Fruit fly (Drosophila melanogaster) whole organism, embryonic: ENCODE measurements around the gene CG13603.
A peak's percentile ranks its signal among the peaks of the same experiment; 100 is the strongest.

Source experiments
- Ada2b ChIP-seq: fragments of 200-800 bp; sonication (Bioruptor generic); IDR thresholded peaks from 2 replicates; pipeline ENCODE4 v1.3.6; 2022; ENCODE audit warnings: missing biosample characterization, missing genetic modification characterization
- CG12104 ChIP-seq: fragments of 200-800 bp; sonication (Bioruptor generic); optimal IDR thresholded peaks from 3 replicates; lab custom pipeline; 2016; ENCODE audit warnings: missing biosample characterization, missing genetic modification characterization
- CG12219 ChIP-seq: fragments of 200-800 bp; sonication (Bioruptor generic); optimal IDR thresholded peaks from 3 replicates; lab custom pipeline; 2018; ENCODE audit warnings: missing biosample characterization, mild to moderate bottlenecking, missing genetic modification characterization
- CG13424 ChIP-seq: fragments of 200-800 bp; sonication (Bioruptor generic); optimal IDR thresholded peaks from 2 replicates; lab custom pipeline; 2019; ENCODE audit warnings: missing biosample characterization, mild to moderate bottlenecking, missing genetic modification characterization, moderate library complexity
- CG14014 ChIP-seq: fragments of 200-800 bp; sonication (Bioruptor generic); IDR thresholded peaks from 2 replicates; pipeline ENCODE4 v1.3.6; 2022; ENCODE audit warnings: missing biosample characterization, missing genetic modification characterization
- CG15696 ChIP-seq: fragments of 200-800 bp; sonication (Bioruptor generic); optimal IDR thresholded peaks from 2 replicates; lab custom pipeline; 2019; ENCODE audit warnings: missing biosample characterization, mild to moderate bottlenecking, missing genetic modification characterization, moderate library complexity
- CG17328 ChIP-seq: fragments of 200-800 bp; sonication (Bioruptor generic); IDR thresholded peaks from 2 replicates; pipeline ENCODE4 v1.3.6; 2022; ENCODE audit warnings: missing biosample characterization, missing genetic modification characterization
- CG18011 ChIP-seq: fragments of 200-800 bp; sonication (Bioruptor generic); optimal IDR thresholded peaks from 2 replicates; lab custom pipeline; 2017; ENCODE audit warnings: missing biosample characterization, missing genetic modification characterization, mild to moderate bottlenecking, moderate library complexity, missing genotype
- CG34376 ChIP-seq: fragments of 200-800 bp; sonication (Bioruptor generic); optimal IDR thresholded peaks from 2 replicates; lab custom pipeline; 2018; ENCODE audit warnings: missing biosample characterization, mild to moderate bottlenecking, missing genetic modification characterization
- CG5953 ChIP-seq: fragments of 200-800 bp; sonication (Bioruptor generic); IDR thresholded peaks from 2 replicates; pipeline ENCODE4 v1.3.6; 2022; ENCODE audit warnings: missing biosample characterization, missing genetic modification characterization
- E2f1 ChIP-seq: fragments of 200-800 bp; sonication (Bioruptor generic); IDR thresholded peaks from 2 replicates; pipeline ENCODE4 v1.3.6; 2022; ENCODE audit warnings: missing biosample characterization, missing genetic modification characterization
- ERR ChIP-seq: fragments of 200-800 bp; sonication (Bioruptor generic); optimal IDR thresholded peaks from 2 replicates; lab custom pipeline; 2016; ENCODE audit warnings: missing biosample characterization, missing genetic modification characterization
- H2.0 ChIP-seq: fragments of 200-800 bp; sonication (Bioruptor generic); IDR thresholded peaks from 2 replicates; pipeline ENCODE4 v1.3.6; 2022; ENCODE audit warnings: missing biosample characterization, missing genetic modification characterization
- HLH54F ChIP-seq: fragments of 200-800 bp; sonication (Bioruptor generic); optimal IDR thresholded peaks from 3 replicates; lab custom pipeline; 2016; ENCODE audit warnings: missing biosample characterization, missing genetic modification characterization
- Hey ChIP-seq: fragments of 200-800 bp; sonication (Bioruptor generic); optimal IDR thresholded peaks from 3 replicates; lab custom pipeline; 2018; ENCODE audit warnings: missing biosample characterization, mild to moderate bottlenecking, missing genetic modification characterization
- Lpt ChIP-seq: fragments of >200 bp; optimal IDR thresholded peaks from 2 replicates; lab custom pipeline; 2018; ENCODE audit warnings: missing biosample characterization, missing genetic modification characterization
- NFAT ChIP-seq: fragments of 200-800 bp; sonication (Bioruptor generic); IDR thresholded peaks from 2 replicates; pipeline ENCODE4 v1.3.6; 2022; ENCODE audit warnings: missing biosample characterization, missing genetic modification characterization
- NfI ChIP-seq: fragments of 200-800 bp; sonication (Bioruptor generic); optimal IDR thresholded peaks from 3 replicates; lab custom pipeline; 2018; ENCODE audit warnings: missing biosample characterization, mild to moderate bottlenecking, missing genetic modification characterization, moderate library complexity
- Sry-β ChIP-seq: fragments of 200-800 bp; sonication (Bioruptor generic); optimal IDR thresholded peaks from 2 replicates; lab custom pipeline; 2018; ENCODE audit warnings: missing biosample characterization, mild to moderate bottlenecking, missing genetic modification characterization, moderate library complexity
- Sry-δ ChIP-seq: fragments of 200-800 bp; sonication (Bioruptor generic); optimal IDR thresholded peaks from 2 replicates; lab custom pipeline; 2016; ENCODE audit warnings: missing biosample characterization, missing genetic modification characterization
- TFAM ChIP-seq: fragments of 200-800 bp; sonication (Bioruptor generic); optimal IDR thresholded peaks from 2 replicates; lab custom pipeline; 2017; ENCODE audit warnings: missing biosample characterization, missing genetic modification characterization, inconsistent platforms
- ab ChIP-seq: fragments of 200-800 bp; sonication (Bioruptor generic); optimal IDR thresholded peaks from 2 replicates; lab custom pipeline; 2016; ENCODE audit warnings: missing biosample characterization, missing genetic modification characterization
- aop ChIP-seq: fragments of 200-800 bp; sonication (Bioruptor generic); IDR thresholded peaks from 2 replicates; pipeline ENCODE4 v1.3.6; 2022; ENCODE audit warnings: missing biosample characterization, missing genetic modification characterization
- chinmo ChIP-seq: fragments of 200-800 bp; sonication (Bioruptor generic); IDR thresholded peaks from 4 replicates; pipeline ENCODE4 v1.3.6; 2022; ENCODE audit warnings: missing biosample characterization, missing genetic modification characterization; ENCODE audit not compliant: partially characterized antibody
- crc ChIP-seq: fragments of 200-800 bp; sonication (Bioruptor generic); optimal IDR thresholded peaks from 2 replicates; lab custom pipeline; 2016; ENCODE audit warnings: missing biosample characterization, missing genetic modification characterization
- da ChIP-seq: fragments of 200-800 bp; sonication (Bioruptor generic); optimal IDR thresholded peaks from 2 replicates; lab custom pipeline; 2016; ENCODE audit warnings: missing biosample characterization, missing genetic modification characterization
- fd3F ChIP-seq: fragments of 200-800 bp; sonication (Bioruptor generic); optimal IDR thresholded peaks from 2 replicates; lab custom pipeline; 2018; ENCODE audit warnings: missing biosample characterization, mild to moderate bottlenecking, missing genetic modification characterization, moderate library complexity
- gem ChIP-seq: fragments of 200-800 bp; sonication (Bioruptor generic); optimal IDR thresholded peaks from 2 replicates; lab custom pipeline; 2019; ENCODE audit warnings: missing biosample characterization, mild to moderate bottlenecking, missing genetic modification characterization, moderate library complexity
- jigr1 ChIP-seq: fragments of 200-800 bp; sonication (Bioruptor generic); IDR thresholded peaks from 3 replicates; pipeline ENCODE4 v1.3.6; 2022; ENCODE audit warnings: missing biosample characterization, missing genetic modification characterization
- jing ChIP-seq: fragments of 200-800 bp; sonication (Bioruptor generic); optimal IDR thresholded peaks from 2 replicates; lab custom pipeline; 2018; ENCODE audit warnings: missing biosample characterization, mild to moderate bottlenecking, missing genetic modification characterization
- nmo ChIP-seq: fragments of 200-800 bp; sonication (Bioruptor generic); optimal IDR thresholded peaks from 2 replicates; lab custom pipeline; 2018; ENCODE audit warnings: missing biosample characterization, mild to moderate bottlenecking, missing genetic modification characterization, moderate library complexity
- phol ChIP-seq: fragments of 200-800 bp; sonication (Bioruptor generic); optimal IDR thresholded peaks from 3 replicates; lab custom pipeline; 2018; ENCODE audit warnings: missing biosample characterization, mild to moderate bottlenecking, missing genetic modification characterization, moderate library complexity
- ro ChIP-seq: fragments of 200-800 bp; sonication (Bioruptor generic); IDR thresholded peaks from 2 replicates; pipeline ENCODE4 v1.3.6; 2022; ENCODE audit warnings: missing biosample characterization, missing genetic modification characterization
- sc ChIP-seq, 3 experiments: fragments of >200 bp in 2 of 3; fragments of 200-800 bp in 1 of 3; sonication (Bioruptor generic) in 1 of 3; optimal IDR thresholded peaks; 2 replicates in 2 of 3; 3 replicates in 1 of 3; lab custom pipeline; 2017; ENCODE audit warnings: mild to moderate bottlenecking in 1 of 3, missing biosample characterization in 1 of 3, missing genetic modification characterization in 1 of 3, missing genetic modification reagents in 1 of 3
- slou ChIP-seq: fragments of 200-800 bp; sonication (Bioruptor generic); optimal IDR thresholded peaks from 3 replicates; lab custom pipeline; 2016; ENCODE audit warnings: missing biosample characterization, missing genetic modification characterization
- slp2 ChIP-seq: fragments of 200-800 bp; sonication (Bioruptor generic); optimal IDR thresholded peaks from 2 replicates; lab custom pipeline; 2016; ENCODE audit warnings: missing biosample characterization, missing genetic modification characterization
- ssp ChIP-seq: fragments of 200-800 bp; sonication (Bioruptor generic); IDR thresholded peaks from 2 replicates; pipeline ENCODE4 v1.3.6; 2022; ENCODE audit warnings: missing biosample characterization, missing genetic modification characterization
- sug ChIP-seq: fragments of 200-800 bp; optimal IDR thresholded peaks from 2 replicates; lab custom pipeline; 2019; ENCODE audit warnings: missing biosample characterization, mild to moderate bottlenecking, missing genetic modification characterization, moderate library complexity
- tin ChIP-seq: fragments of 200-800 bp; sonication (Bioruptor generic); optimal IDR thresholded peaks from 3 replicates; lab custom pipeline; 2016; ENCODE audit warnings: missing biosample characterization, missing genetic modification characterization
- tup ChIP-seq: fragments of 200-800 bp; sonication (Bioruptor generic); optimal IDR thresholded peaks from 2 replicates; lab custom pipeline; 2016; ENCODE audit warnings: missing biosample characterization, mild to moderate bottlenecking, missing genetic modification characterization, moderate library complexity

CG13603 gene

DNA sequence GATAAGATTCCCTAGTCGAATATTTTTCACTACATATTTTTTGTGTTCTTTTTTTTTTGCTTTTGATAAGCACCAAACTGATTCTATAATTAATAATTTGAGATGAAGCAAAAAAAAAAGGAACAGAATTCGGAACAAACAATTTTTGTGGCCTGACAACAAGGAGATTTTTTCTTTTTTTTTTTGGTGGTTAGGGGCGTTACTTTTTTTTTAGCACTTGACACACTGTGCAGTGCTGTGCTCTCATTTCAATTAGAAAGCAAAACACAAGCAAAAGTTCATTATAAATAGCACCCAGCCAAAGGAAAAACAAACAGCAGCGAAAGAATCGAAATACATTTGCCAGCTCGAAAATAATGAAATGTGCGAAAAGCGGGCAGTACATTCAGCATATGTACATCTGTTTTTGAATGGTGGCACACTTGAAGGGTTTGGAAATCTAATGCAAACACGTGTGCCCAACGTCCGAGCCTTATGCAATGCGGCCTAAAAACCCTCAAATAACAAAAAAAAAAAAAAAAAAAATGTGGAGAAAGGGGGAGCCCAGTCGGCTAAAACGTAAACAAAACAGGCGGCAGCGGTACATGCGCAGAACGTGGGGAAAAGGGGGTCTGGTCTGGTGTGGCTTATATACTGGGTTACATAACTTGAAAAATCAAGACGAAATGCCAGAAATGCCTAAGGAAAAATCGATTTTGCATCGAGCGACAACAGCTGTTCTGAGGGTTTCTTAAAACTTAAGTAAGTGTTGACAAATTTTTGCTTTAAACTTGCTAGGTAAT is 44.5 kb downstream of the CG13603 start (continued):
- peak; percentile 46; the same call in 1 of the 2 replicates for TF ChIP-seq CG17328
- TF ChIP-seq crc (GFP tag; lab: Kevin White, UChicago), result peak; percentile 10
- peak; percentile 24; the same call in 1 of the 2 replicates for TF ChIP-seq E2f1
- no peak for TF ChIP-seq sug (tag; lab: Kevin White, UChicago)
- no peak for TF ChIP-seq CG15696 (tag; lab: Kevin White, UChicago)
- no peak for TF ChIP-seq Lpt (GFP tag; lab: Kevin White, UChicago)
- peak; percentile 30 for TF ChIP-seq ERR (GFP tag; lab: Kevin White, UChicago)
- peak; percentile 46 for TF ChIP-seq NfI (GFP tag; lab: Kevin White, UChicago)
- TF ChIP-seq sc (optimal IDR thresholded peaks at IDR 0.05; lab: Kevin White, UChicago), result no peak
- no peak for TF ChIP-seq sc (GFP tag; optimal IDR thresholded peaks at IDR 0.05; lab: Kevin White, UChicago)
- peak; percentile 4 for TF ChIP-seq Sry-δ (GFP tag; lab: Kevin White, UChicago)
- no peak for TF ChIP-seq HLH54F
- no peak for TF ChIP-seq ab (GFP tag; lab: Kevin White, UChicago)
- no peak for TF ChIP-seq jigr1 (GFP tag; lab: Robert Waterston, UW)
- TF ChIP-seq tin, result peak; percentile 11
- TF ChIP-seq CG5953 (GFP tag; lab: Robert Waterston, UW), result peak; percentile 36; the same call in 1 of the 2 replicates
- TF ChIP-seq Ada2b, result peak; percentile 67
- peak; percentile 63 for TF ChIP-seq gem
- TF ChIP-seq TFAM (GFP tag; lab: Kevin White, UChicago), result no peak
- 0 out of 4 replicates have a peak, but pooled peaks have one; percentile 45 for TF ChIP-seq chinmo (GFP tag; lab: Robert Waterston, UW)
- no peak for TF ChIP-seq phol (tag; lab: Kevin White, UChicago)
- no peak; the same call in 1 of the 2 replicates for TF ChIP-seq aop (GFP tag; lab: Robert Waterston, UW)
- TF ChIP-seq Sry-β (GFP tag; lab: Kevin White, UChicago), result no peak
- TF ChIP-seq ssp, result no peak
- peak; percentile 5 for TF ChIP-seq slp2 (GFP tag; lab: Kevin White, UChicago)
- no peak; the same call in 1 of the 2 replicates for TF ChIP-seq ro (GFP tag; lab: Robert Waterston, UW)
- 0 out of 2 replicates have a peak, but pooled peaks have one; percentile 9 for TF ChIP-seq H2.0
- no peak for TF ChIP-seq NFAT (GFP tag; lab: Robert Waterston, UW)
- no peak for TF ChIP-seq CG34376
- no peak for TF ChIP-seq CG18011 (GFP tag; lab: Kevin White, UChicago)
- no peak for TF ChIP-seq slou (GFP tag; lab: Kevin White, UChicago)
- TF ChIP-seq CG12219 (GFP tag; lab: Kevin White, UChicago), result no peak
- TF ChIP-seq nmo, result peak; percentile 20
- no peak for TF ChIP-seq jing
- no peak for TF ChIP-seq Hey (tag; lab: Kevin White, UChicago)
- TF ChIP-seq tup (GFP tag; lab: Kevin White, UChicago), result no peak
- no peak for TF ChIP-seq CG13424
- no peak for TF ChIP-seq CG14014 (GFP tag; lab: Robert Waterston, UW)
- TF ChIP-seq fd3F (GFP tag; lab: Kevin White, UChicago), result no peak
- no peak for TF ChIP-seq da (GFP tag; lab: Kevin White, UChicago)
- no peak for TF ChIP-seq CG12104 (GFP tag; lab: Kevin White, UChicago)
